Fruit fly (Drosophila melanogaster): ENCODE measurements around the gene SelR.

- TF ChIP-seq CG11902 (GFP tag; optimal IDR thresholded peaks at IDR 0.05) (peak; percentile 49), CG6163 (GFP tag; IDR thresholded peaks at IDR 0.05) (peak; percentile 97), OdsH (GFP tag; optimal IDR thresholded peaks at IDR 0.05) (peak; percentile 76), lz (GFP tag; optimal IDR thresholded peaks at IDR 0.05) (peak; percentile 20), Smox (GFP tag; optimal IDR thresholded peaks at IDR 0.05) (no peak), CG32006 (GFP tag; optimal IDR thresholded peaks at IDR 0.05) (peak; percentile 88), CG8119 (GFP tag; IDR thresholded peaks at IDR 0.05) (peak; percentile 88), Sox102F (GFP tag; optimal IDR thresholded peaks at IDR 0.05) (no peak), Lpt (GFP tag; optimal IDR thresholded peaks at IDR 0.05) (peak; percentile 92), Sox14 (GFP tag; optimal IDR thresholded peaks at IDR 0.05) (peak; percentile 62)
These were observed 35.8 kb downstream of the SelR start for dm6 chr3R:10832526-10833165.

Data from whole organism, prepupa.